Worm (Caenorhabditis elegans): Measurements from ENCODE around the gene nlf-1.

DNA sequence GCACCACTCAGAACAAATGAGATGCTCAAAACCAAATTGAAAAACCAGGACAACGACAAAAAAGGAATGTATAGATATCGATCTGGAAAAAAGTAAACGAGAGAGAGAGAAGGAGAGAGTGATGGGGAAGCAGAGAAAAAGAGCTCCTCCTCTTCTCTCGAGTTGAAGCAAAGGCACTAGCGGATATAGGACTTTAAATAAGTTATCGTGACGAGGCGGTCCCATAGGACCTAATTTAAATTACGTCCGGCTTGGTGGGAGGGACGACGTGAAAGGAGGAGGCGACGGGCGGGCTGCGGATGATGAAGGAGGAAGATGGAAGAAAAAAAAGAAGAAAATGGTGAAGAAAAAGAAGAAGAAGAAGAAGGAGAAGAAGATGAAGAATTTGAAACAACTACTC is 1.2 kb upstream of the nlf-1 start:
- no peak for TF ChIP-seq ztf-4 (tag; optimal IDR thresholded peaks at IDR 0.05)
- TF ChIP-seq egl-13 (tag; optimal IDR thresholded peaks at IDR 0.05): peak; percentile 52
- TF ChIP-seq alr-1 (tag; optimal IDR thresholded peaks at IDR 0.05; ENCODE audit: borderline replicate concordance): no peak
- no peak for TF ChIP-seq jun-1 (tag; optimal IDR thresholded peaks at IDR 0.05)
- TF ChIP-seq snu-23 (GFP tag; optimal IDR thresholded peaks at IDR 0.05): peak; percentile 1
- no peak for TF ChIP-seq nhr-237 (tag; optimal IDR thresholded peaks at IDR 0.05)
- TF ChIP-seq ztf-11 (tag; optimal IDR thresholded peaks at IDR 0.05): peak in 1 of 2 experiments; percentile 25
- TF ChIP-seq ets-5 (GFP tag; IDR thresholded peaks at IDR 0.05): no peak
- peak; percentile 54 for TF ChIP-seq tbx-2 (tag; optimal IDR thresholded peaks at IDR 0.05)
- TF ChIP-seq ama-1 (optimal IDR thresholded peaks at IDR 0.05): no peak
- no peak for TF ChIP-seq unc-130 (tag; optimal IDR thresholded peaks at IDR 0.05)
- peak; percentile 12 for TF ChIP-seq sox-4 (tag; optimal IDR thresholded peaks at IDR 0.05)
